Worm (Caenorhabditis elegans): Measurements from ENCODE around the gene str-205.
"Not testable (repeated sequence)": the region's sequence is repeated elsewhere in the genome, so short reads cannot be mapped to it uniquely, and the experiment has no call there.

Gene str-205

ce11 chrV:4908591-4908990 is 21.2 kb downstream of the str-205 start, which contains the start of gene ugt-13:
Gene ugt-13, plus strand, starts transcription at chrV:4908884.
- no peak for TF ChIP-seq B0019.2 (GFP tag; conservative IDR thresholded peaks at IDR 0.05)
- no peak for TF ChIP-seq unc-62 (GFP tag; optimal IDR thresholded peaks at IDR 0.05)
- TF ChIP-seq mel-28 (tag; optimal IDR thresholded peaks at IDR 0.05; ENCODE audit: borderline replicate concordance) = no peak
- no peak for TF ChIP-seq ccch-3 (GFP tag; optimal IDR thresholded peaks at IDR 0.05)
- no peak for TF ChIP-seq hmg-20 (GFP tag; IDR thresholded peaks at IDR 0.05)
- TF ChIP-seq lin-40 (tag; optimal IDR thresholded peaks at IDR 0.05) = peak; percentile 7
- TF ChIP-seq aptf-3 (GFP tag; IDR thresholded peaks at IDR 0.05) = no peak
- no peak for TF ChIP-seq unc-130 (GFP tag; optimal IDR thresholded peaks at IDR 0.05)
- no peak for TF ChIP-seq dpff-1 (tag; optimal IDR thresholded peaks at IDR 0.05)

ce11 chrV:4905953-4906352 is 23.8 kb downstream of the str-205 start, which contains the start of gene ugt-14:
Gene ugt-14, plus strand, starts transcription at chrV:4906253.
- no peak for TF ChIP-seq hmg-1.2 (GFP tag; IDR thresholded peaks at IDR 0.05)
- no peak for TF ChIP-seq akir-1 (GFP tag; optimal IDR thresholded peaks at IDR 0.05)

- no peak for TF ChIP-seq T07F8.4 (tag; optimal IDR thresholded peaks at IDR 0.05)
- TF ChIP-seq madf-8 (GFP tag; conservative IDR thresholded peaks at IDR 0.05) = no peak
These were observed 26.0 kb downstream of the str-205 start, which contains the start of gene ugt-8 for ce11 chrV:4903696-4904095. Gene ugt-8, plus strand, starts transcription at chrV:4903930.

- TF ChIP-seq him-1 (tag; optimal IDR thresholded peaks at IDR 0.05) (no peak), egl-18 (GFP tag; IDR thresholded peaks at IDR 0.05) (no peak), ets-4 (GFP tag; optimal IDR thresholded peaks at IDR 0.05) (no peak), F33H1.4 (GFP tag; IDR thresholded peaks at IDR 0.05) (no peak)
These were observed 28.7 kb downstream of the str-205 start, which contains the start of gene ugt-67 for ce11 chrV:4901074-4901473. Gene ugt-67, plus strand, starts transcription at chrV:4901374.

ce11 chrV:4900020-4900419 is 29.7 kb downstream of the str-205 start, which contains the start of gene ugt-10:
Gene ugt-10, minus strand, starts transcription at chrV:4900120.
- TF ChIP-seq hmg-1.2 (GFP tag; IDR thresholded peaks at IDR 0.05) = peak; percentile 62
- TF ChIP-seq snpc-4 (GFP tag; optimal IDR thresholded peaks at IDR 0.05) = not testable (repeated sequence)
- peak in 1 of 4 experiments; percentile 41 for TF ChIP-seq snpc-4 (tag; optimal IDR thresholded peaks at IDR 0.05)

ce11 chrV:4895744-4896143 is 34.0 kb downstream of the str-205 start, which contains the start of gene ugt-9:
Gene ugt-9, plus strand, starts transcription at chrV:4896048.
- TF ChIP-seq F49E8.2 (tag; optimal IDR thresholded peaks at IDR 0.05; ENCODE audit: insufficient read depth) (no peak), gei-17 (GFP tag; optimal IDR thresholded peaks at IDR 0.05) (no peak), T26A5.8 (tag; optimal IDR thresholded peaks at IDR 0.05) (no peak), hmg-1.2 (GFP tag; IDR thresholded peaks at IDR 0.05) (no peak), K11D2.4 (GFP tag; IDR thresholded peaks at IDR 0.05) (no peak), Y53F4B.3 (GFP tag; IDR thresholded peaks at IDR 0.05) (no peak), C06A6.2 (GFP tag; conservative IDR thresholded peaks at IDR 0.05) (no peak), nhr-120 (GFP tag; IDR thresholded peaks at IDR 0.05) (no peak), ztf-3 (GFP tag; optimal IDR thresholded peaks at IDR 0.05) (no peak), aptf-3 (GFP tag; IDR thresholded peaks at IDR 0.05) (no peak)

ce11 chrV:4894971-4895370 is 34.8 kb downstream of the str-205 start, which contains the start of gene ugt-11:
Gene ugt-11, minus strand, starts transcription at chrV:4895071.
- TF ChIP-seq hlh-26 (GFP tag; conservative IDR thresholded peaks at IDR 0.05) (no peak), mcd-1 (GFP tag; IDR thresholded peaks at IDR 0.05) (no peak), F55B11.4 (tag; optimal IDR thresholded peaks at IDR 0.05; ENCODE audit: borderline replicate concordance, insufficient read depth) (no peak), let-607 (tag; optimal IDR thresholded peaks at IDR 0.05) (no peak), madf-3 (GFP tag; IDR thresholded peaks at IDR 0.05) (no peak), pbrm-1 (GFP tag; IDR thresholded peaks at IDR 0.05) (no peak), nfyb-1 (GFP tag; IDR thresholded peaks at IDR 0.05) (no peak), B0336.3 (GFP tag; IDR thresholded peaks at IDR 0.05) (no peak), mxl-1 (tag; optimal IDR thresholded peaks at IDR 0.05) (no peak), lin-26 (GFP tag; IDR thresholded peaks at IDR 0.05) (no peak), attf-3 (GFP tag; conservative IDR thresholded peaks at IDR 0.05) (no peak)

Data from whole organism, young adult.